Worm (Caenorhabditis elegans) whole organism, L2 larva: Measurements from ENCODE around the gene Y80D4G.2.
A peak's percentile ranks its signal among the peaks of the same experiment; 100 is the strongest.

Experiments used
- C34F6.9 ChIP-seq: fragments of 150-350 bp; optimal IDR thresholded peaks from 2 replicates; lab custom pipeline; 2014; ENCODE audit warnings: missing biosample characterization, missing genetic modification characterization
- Y55F3AM.14 ChIP-seq: fragments of 200-800 bp; sonication (Bioruptor generic); optimal IDR thresholded peaks from 2 replicates; lab custom pipeline; 2018; ENCODE audit warnings: mild to moderate bottlenecking, missing genetic modification characterization, missing compliant biosample characterization
- ZK546.5 ChIP-seq: sonication (generic microtip); optimal IDR thresholded peaks from 2 replicates; lab custom pipeline; 2017; ENCODE audit warnings: missing biosample characterization, missing genetic modification characterization
- aly-2 ChIP-seq: fragments of 150-350 bp; optimal IDR thresholded peaks from 2 replicates; lab custom pipeline; 2014; ENCODE audit warnings: missing biosample characterization, missing genetic modification characterization
- ama-1 ChIP-seq: fragments of 150-350 bp; optimal IDR thresholded peaks from 2 replicates; lab custom pipeline; 2018; ENCODE audit warnings: inconsistent platforms
- ceh-82 ChIP-seq: fragments of 150-350 bp; optimal IDR thresholded peaks from 2 replicates; lab custom pipeline; 2014; ENCODE audit warnings: missing biosample characterization, missing genetic modification characterization
- crh-2 ChIP-seq: sonication (generic microtip); optimal IDR thresholded peaks from 2 replicates; lab custom pipeline; 2017; ENCODE audit warnings: missing biosample characterization, missing genetic modification characterization
- dmd-4 ChIP-seq: sonication (generic microtip); optimal IDR thresholded peaks from 2 replicates; lab custom pipeline; 2017; ENCODE audit warnings: missing biosample characterization, missing genetic modification characterization
- egl-27 ChIP-seq: sonication (generic microtip); optimal IDR thresholded peaks from 3 replicates; lab custom pipeline; 2017; ENCODE audit warnings: missing biosample characterization, missing genetic modification reagents, missing genetic modification characterization
- elt-1 ChIP-seq: fragments of 150-350 bp; optimal IDR thresholded peaks from 2 replicates; lab custom pipeline; 2014; ENCODE audit warnings: missing biosample characterization, missing genetic modification characterization
- fos-1 ChIP-seq: fragments of 150-350 bp; optimal IDR thresholded peaks from 2 replicates; lab custom pipeline; 2014; ENCODE audit warnings: missing biosample characterization, missing genetic modification characterization
- gmeb-1 ChIP-seq: fragments of 150-350 bp; optimal IDR thresholded peaks from 2 replicates; lab custom pipeline; 2014; ENCODE audit warnings: missing biosample characterization, missing genetic modification characterization
- lin-11 ChIP-seq: fragments of 150-350 bp; sonication (generic microtip); optimal IDR thresholded peaks from 2 replicates; lab custom pipeline; 2014; ENCODE audit warnings: missing biosample characterization, missing genetic modification characterization, inconsistent platforms, mixed read lengths
- lin-13 ChIP-seq: fragments of 150-350 bp; optimal IDR thresholded peaks from 2 replicates; lab custom pipeline; 2014; ENCODE audit warnings: missing biosample characterization, missing genetic modification reagents, missing genetic modification characterization
- lin-39 ChIP-seq: fragments of 150-350 bp; optimal IDR thresholded peaks from 2 replicates; lab custom pipeline; 2014; ENCODE audit warnings: missing biosample characterization, missing genetic modification reagents, missing genetic modification characterization
- mab-5 ChIP-seq: fragments of 150-350 bp; optimal IDR thresholded peaks from 2 replicates; lab custom pipeline; 2014; ENCODE audit warnings: missing biosample characterization, missing genetic modification characterization
- mdl-1 ChIP-seq, 2 experiments: fragments of 150-350 bp in 1 of 2; sonication (generic microtip) in 1 of 2; optimal IDR thresholded peaks; 2 replicates each; lab custom pipeline; 2017; ENCODE audit warnings: missing biosample characterization in 2 of 2, missing genetic modification characterization in 2 of 2
- nhr-10 ChIP-seq: sonication (generic microtip); optimal IDR thresholded peaks from 2 replicates; lab custom pipeline; 2017; ENCODE audit warnings: missing biosample characterization, missing genetic modification characterization
- nhr-12 ChIP-seq: fragments of 150-350 bp; optimal IDR thresholded peaks from 2 replicates; lab custom pipeline; 2014; ENCODE audit warnings: missing biosample characterization, missing genetic modification characterization
- nhr-129 ChIP-seq: fragments of 150-350 bp; optimal IDR thresholded peaks from 2 replicates; lab custom pipeline; 2014; ENCODE audit warnings: missing biosample characterization, missing genetic modification characterization
- nhr-21 ChIP-seq: fragments of 150-350 bp; optimal IDR thresholded peaks from 2 replicates; lab custom pipeline; 2014; ENCODE audit warnings: missing biosample characterization, missing genetic modification characterization
- nhr-23 ChIP-seq: fragments of 150-350 bp; optimal IDR thresholded peaks from 2 replicates; lab custom pipeline; 2014; ENCODE audit warnings: missing biosample characterization, missing genetic modification reagents, missing genetic modification characterization
- nhr-237 ChIP-seq: fragments of 150-350 bp; optimal IDR thresholded peaks from 2 replicates; lab custom pipeline; 2014; ENCODE audit warnings: missing biosample characterization, missing genetic modification characterization
- nhr-25 ChIP-seq: fragments of 150-350 bp; sonication (generic microtip); optimal IDR thresholded peaks from 3 replicates; lab custom pipeline; 2014; ENCODE audit warnings: missing biosample characterization, missing genetic modification characterization
- nhr-77 ChIP-seq: fragments of 150-350 bp; optimal IDR thresholded peaks from 2 replicates; lab custom pipeline; 2014; ENCODE audit warnings: missing biosample characterization, missing genetic modification characterization
- sem-4 ChIP-seq: fragments of 150-350 bp; optimal IDR thresholded peaks from 2 replicates; lab custom pipeline; 2014; ENCODE audit warnings: missing biosample characterization, missing genetic modification reagents, missing genetic modification characterization
- skn-1 ChIP-seq: sonication (generic microtip); optimal IDR thresholded peaks from 2 replicates; lab custom pipeline; 2017; ENCODE audit warnings: missing biosample characterization, missing genetic modification characterization
- sma-3 ChIP-seq: sonication (generic microtip); optimal IDR thresholded peaks from 2 replicates; lab custom pipeline; 2016; ENCODE audit warnings: missing genetic modification reagents, missing genetic modification characterization, missing compliant biosample characterization
- sma-9 ChIP-seq, 2 experiments: fragments of 150-350 bp in 1 of 2; sonication (generic microtip) in 1 of 2; optimal IDR thresholded peaks; 2 replicates each; lab custom pipeline; 2014 to 2016; ENCODE audit warnings: missing genetic modification characterization in 2 of 2, mild to moderate bottlenecking in 1 of 2, missing biosample characterization in 1 of 2, missing compliant biosample characterization in 1 of 2, missing genetic modification reagents in 1 of 2, moderate library complexity in 1 of 2
- snpc-4 ChIP-seq: fragments of 150-350 bp; optimal IDR thresholded peaks from 2 replicates; lab custom pipeline; 2014; ENCODE audit warnings: missing biosample characterization, missing genetic modification characterization
- unc-55 ChIP-seq: fragments of 150-350 bp; sonication (generic microtip); optimal IDR thresholded peaks from 3 replicates; lab custom pipeline; 2014; ENCODE audit warnings: missing biosample characterization, missing genetic modification reagents, missing genetic modification characterization
- unc-62 ChIP-seq: fragments of 150-350 bp; optimal IDR thresholded peaks from 2 replicates; lab custom pipeline; 2014; ENCODE audit warnings: missing biosample characterization, missing genetic modification reagents, missing genetic modification characterization
- zag-1 ChIP-seq: fragments of 150-350 bp; optimal IDR thresholded peaks from 2 replicates; lab custom pipeline; 2014; ENCODE audit warnings: missing biosample characterization, missing genetic modification characterization
- ztf-11 ChIP-seq: sonication (generic microtip); optimal IDR thresholded peaks from 2 replicates; lab custom pipeline; 2017; ENCODE audit warnings: missing biosample characterization, missing genetic modification characterization
- ztf-4 ChIP-seq: fragments of 150-350 bp; optimal IDR thresholded peaks from 2 replicates; lab custom pipeline; 2014; ENCODE audit warnings: missing biosample characterization, missing genetic modification characterization

Y80D4G.2 gene

ce11 chrIII:7621355-7621754, 27.0 kb upstream of the Y80D4G.2 start:
- TF ChIP-seq elt-1 (no peak), ama-1 (no peak), dmd-4 (tag; lab: Kevin White, UChicago) (no peak), lin-39 (tag; lab: Kevin White, UChicago) (no peak), egl-27 (tag; lab: Kevin White, UChicago) (no peak), nhr-25 (tag; lab: Kevin White, UChicago) (no peak), ztf-11 (tag; lab: Kevin White, UChicago) (no peak), nhr-129 (tag; lab: Kevin White, UChicago) (no peak), mab-5 (no peak), lin-13 (GFP tag; lab: Kevin White, UChicago) (no peak), ZK546.5 (no peak), fos-1 (tag; lab: Kevin White, UChicago) (no peak), lin-11 (tag; lab: Kevin White, UChicago) (no peak), nhr-237 (no peak), unc-62 (GFP tag; lab: Kevin White, UChicago) (no peak)

- TF ChIP-seq crh-2 (no peak), sma-9 (GFP tag; optimal IDR thresholded peaks at IDR 0.05; lab: Kevin White, UChicago) (no peak), sma-9 (tag; optimal IDR thresholded peaks at IDR 0.05; lab: Kevin White, UChicago) (no peak), lin-13 (GFP tag; lab: Kevin White, UChicago) (no peak), aly-2 (tag; lab: Kevin White, UChicago) (no peak), sem-4 (no peak), unc-55 (GFP tag; lab: Kevin White, UChicago) (no peak), nhr-77 (no peak), snpc-4 (tag; lab: Kevin White, UChicago) (no peak), nhr-12 (tag; lab: Kevin White, UChicago) (no peak), unc-62 (GFP tag; lab: Kevin White, UChicago) (no peak), lin-11 (tag; lab: Kevin White, UChicago) (no peak), nhr-23 (tag; lab: Kevin White, UChicago) (no peak)
- TF ChIP-seq, all 48 proteins: peak for 0
Measured at ce11 chrIII:7619846-7620245, 25.5 kb upstream of the Y80D4G.2 start.

ce11 chrIII:7618294-7618693, 23.9 kb upstream of the Y80D4G.2 start:
- TF ChIP-seq egl-27 (tag; lab: Kevin White, UChicago): peak; percentile 8
- TF ChIP-seq lin-11 (tag; lab: Kevin White, UChicago): no peak
- TF ChIP-seq fos-1 (tag; lab: Kevin White, UChicago): peak; percentile 5
- TF ChIP-seq nhr-21: peak; percentile 13
- TF ChIP-seq sma-3 (GFP tag; lab: Kevin White, UChicago): peak; percentile 26

ce11 chrIII:7616228-7616627, 21.8 kb upstream of the Y80D4G.2 start, which contains the start of gene T04A6.1:
T04A6.1 (plus strand) TSS chrIII:7616528.
- TF ChIP-seq C34F6.9: peak; percentile 6
- TF ChIP-seq nhr-129 (tag; lab: Kevin White, UChicago): peak; percentile 34
- TF ChIP-seq ztf-4 (tag; lab: Kevin White, UChicago): no peak
- TF ChIP-seq nhr-10 (tag; lab: Kevin White, UChicago): no peak
- TF ChIP-seq gmeb-1 (tag; lab: Kevin White, UChicago): no peak
- no peak for TF ChIP-seq sma-3 (GFP tag; lab: Kevin White, UChicago)
- TF ChIP-seq unc-55 (GFP tag; lab: Kevin White, UChicago): peak; percentile 61
- TF ChIP-seq, all 48 proteins: peak for 3

- TF ChIP-seq elt-1 (no peak), C34F6.9 (no peak), nhr-10 (tag; lab: Kevin White, UChicago) (no peak), unc-55 (GFP tag; lab: Kevin White, UChicago) (no peak), nhr-25 (tag; lab: Kevin White, UChicago) (no peak), lin-39 (tag; lab: Kevin White, UChicago) (no peak), Y55F3AM.14 (no peak), nhr-237 (no peak), nhr-129 (tag; lab: Kevin White, UChicago) (no peak), ztf-4 (tag; lab: Kevin White, UChicago) (no peak), skn-1 (tag; lab: Kevin White, UChicago) (no peak), mdl-1 (tag; optimal IDR thresholded peaks at IDR 0.05; lab: Kevin White, UChicago) (no peak), sma-3 (GFP tag; lab: Kevin White, UChicago) (no peak), ceh-82 (tag; lab: Kevin White, UChicago) (no peak), zag-1 (no peak), aly-2 (tag; lab: Kevin White, UChicago) (no peak), sma-9 (GFP tag; optimal IDR thresholded peaks at IDR 0.05; lab: Kevin White, UChicago) (no peak), sma-9 (tag; optimal IDR thresholded peaks at IDR 0.05; lab: Kevin White, UChicago) (no peak)
Measured at ce11 chrIII:7614530-7614929, 20.1 kb upstream of the Y80D4G.2 start, which contains the start of gene T04A6.2. T04A6.2 (plus strand) TSS chrIII:7614830.
